Fruit fly (Drosophila melanogaster) whole organism, embryonic: ENCODE results near the gene TfAP-2.
A peak's percentile ranks its signal among the peaks of the same experiment; 100 is the strongest.

ENCODE experiments used
- Bteb2 ChIP-seq: fragments of 200-800 bp; sonication (Bioruptor generic); optimal IDR thresholded peaks from 2 replicates; lab custom pipeline; 2016; ENCODE audit warnings: missing biosample characterization, missing genetic modification characterization
- CG10147 ChIP-seq: fragments of 200-800 bp; sonication (Bioruptor generic); optimal IDR thresholded peaks from 2 replicates; lab custom pipeline; 2019; ENCODE audit warnings: missing biosample characterization, mild to moderate bottlenecking, missing genetic modification characterization, moderate library complexity
- CG10267 ChIP-seq: fragments of 200-800 bp; sonication (Bioruptor generic); optimal IDR thresholded peaks from 2 replicates; lab custom pipeline; 2018; ENCODE audit warnings: missing biosample characterization, mild to moderate bottlenecking, missing genetic modification characterization, moderate library complexity
- CG10321 ChIP-seq: fragments of 200-800 bp; sonication (Bioruptor generic); IDR thresholded peaks from 2 replicates; pipeline ENCODE4 v1.3.6; 2022; ENCODE audit warnings: missing biosample characterization, missing genetic modification characterization
- CG10543 ChIP-seq: fragments of 200-800 bp; sonication (Bioruptor generic); optimal IDR thresholded peaks from 3 replicates; lab custom pipeline; 2017; ENCODE audit warnings: missing biosample characterization, mild to moderate bottlenecking, missing genetic modification characterization, moderate library complexity
- CG11247 ChIP-seq: fragments of 200-800 bp; sonication (Bioruptor generic); IDR thresholded peaks from 2 replicates; pipeline ENCODE4 v1.3.6; 2022; ENCODE audit warnings: missing biosample characterization, missing genetic modification characterization
- CG11456 ChIP-seq: fragments of 200-800 bp; sonication (Bioruptor generic); IDR thresholded peaks from 3 replicates; pipeline ENCODE4 v1.3.6; 2022; ENCODE audit warnings: missing biosample characterization, missing genetic modification characterization
- CG11504 ChIP-seq: fragments of 200-800 bp; sonication (Bioruptor generic); optimal IDR thresholded peaks from 3 replicates; lab custom pipeline; 2019; ENCODE audit warnings: missing biosample characterization, mild to moderate bottlenecking, missing genetic modification characterization, moderate library complexity
- CG12744 ChIP-seq: fragments of 200-800 bp; sonication (Bioruptor generic); optimal IDR thresholded peaks from 2 replicates; lab custom pipeline; 2016; ENCODE audit warnings: missing biosample characterization, missing genetic modification characterization
- CG13424 ChIP-seq: fragments of 200-800 bp; sonication (Bioruptor generic); optimal IDR thresholded peaks from 2 replicates; lab custom pipeline; 2019; ENCODE audit warnings: missing biosample characterization, mild to moderate bottlenecking, missing genetic modification characterization, moderate library complexity
- CG13894 ChIP-seq: fragments of 200-800 bp; sonication (Bioruptor generic); optimal IDR thresholded peaks from 3 replicates; lab custom pipeline; 2018; ENCODE audit warnings: missing biosample characterization, mild to moderate bottlenecking, missing genetic modification characterization, moderate library complexity
- CG17328 ChIP-seq: fragments of 200-800 bp; sonication (Bioruptor generic); IDR thresholded peaks from 2 replicates; pipeline ENCODE4 v1.3.6; 2022; ENCODE audit warnings: missing biosample characterization, missing genetic modification characterization
- CG17612 ChIP-seq: fragments of 200-800 bp; sonication (Bioruptor generic); IDR thresholded peaks from 2 replicates; pipeline ENCODE4 v1.3.6; 2022; ENCODE audit warnings: missing biosample characterization, missing genetic modification characterization
- CG18011 ChIP-seq: fragments of 200-800 bp; sonication (Bioruptor generic); optimal IDR thresholded peaks from 2 replicates; lab custom pipeline; 2017; ENCODE audit warnings: missing biosample characterization, missing genetic modification characterization, mild to moderate bottlenecking, moderate library complexity, missing genotype
- CG3407 ChIP-seq: fragments of 200-800 bp; sonication (Bioruptor generic); optimal IDR thresholded peaks from 2 replicates; lab custom pipeline; 2018; ENCODE audit warnings: missing biosample characterization, mild to moderate bottlenecking, missing genetic modification characterization
- CG3726 ChIP-seq: fragments of 200-800 bp; sonication (Bioruptor generic); IDR thresholded peaks from 3 replicates; pipeline ENCODE4, ENCODE4 v1.3.6; 2022; ENCODE audit warnings: missing biosample characterization, missing genetic modification characterization
- CG3847 ChIP-seq: fragments of 200-800 bp; sonication (Bioruptor generic); IDR thresholded peaks from 2 replicates; pipeline ENCODE4 v1.3.6; 2022; ENCODE audit warnings: missing biosample characterization, missing genetic modification characterization
- CG5245 ChIP-seq: fragments of 200-800 bp; sonication (Bioruptor generic); optimal IDR thresholded peaks from 3 replicates; lab custom pipeline; 2016; ENCODE audit warnings: missing biosample characterization, missing genetic modification characterization
- CG7556 ChIP-seq: fragments of 200-800 bp; sonication (Bioruptor generic); optimal IDR thresholded peaks from 2 replicates; lab custom pipeline; 2017; ENCODE audit warnings: missing biosample characterization, mild to moderate bottlenecking, missing genetic modification characterization
- CG8089 ChIP-seq: fragments of 200-800 bp; sonication (Bioruptor generic); optimal IDR thresholded peaks from 3 replicates; lab custom pipeline; 2016; ENCODE audit warnings: missing biosample characterization, missing genetic modification characterization
- CG9727 ChIP-seq: fragments of 200-800 bp; sonication (Bioruptor generic); optimal IDR thresholded peaks from 3 replicates; lab custom pipeline; 2017; ENCODE audit warnings: missing biosample characterization, mild to moderate bottlenecking, missing genetic modification characterization
- CG9817 ChIP-seq: fragments of 200-800 bp; sonication (Bioruptor generic); optimal IDR thresholded peaks from 2 replicates; lab custom pipeline; 2018; ENCODE audit warnings: missing biosample characterization, mild to moderate bottlenecking, missing genetic modification characterization, moderate library complexity
- CG9932 ChIP-seq: fragments of 200-800 bp; sonication (Bioruptor generic); IDR thresholded peaks from 2 replicates; pipeline ENCODE4 v1.3.6; 2022; ENCODE audit warnings: missing biosample characterization, missing genetic modification characterization
- Camta ChIP-seq: fragments of 200-800 bp; sonication (Bioruptor generic); optimal IDR thresholded peaks from 2 replicates; lab custom pipeline; 2016; ENCODE audit warnings: missing biosample characterization, missing genetic modification characterization
- Dbx ChIP-seq: fragments of 200-800 bp; sonication (Bioruptor generic); IDR thresholded peaks from 3 replicates; pipeline ENCODE4 v1.3.6; 2022; ENCODE audit warnings: missing biosample characterization, missing genetic modification characterization
- Dll ChIP-seq: fragments of 200-800 bp; sonication (Bioruptor generic); IDR thresholded peaks from 4 replicates; pipeline ENCODE4 v1.3.6; 2022; ENCODE audit warnings: missing biosample characterization, missing genetic modification characterization; ENCODE audit not compliant: partially characterized antibody
- Hr51 ChIP-seq, 2 experiments: fragments of 200-800 bp; sonication (Bioruptor generic); optimal IDR thresholded peaks; 2 replicates in 1 of 2; 3 replicates in 1 of 2; lab custom pipeline; 2016 to 2018; ENCODE audit warnings: missing biosample characterization in 2 of 2, missing genetic modification characterization in 2 of 2, mild to moderate bottlenecking in 1 of 2, moderate library complexity in 1 of 2
- Hsf ChIP-seq: fragments of 200-800 bp; sonication (Bioruptor generic); optimal IDR thresholded peaks from 3 replicates; lab custom pipeline; 2016; ENCODE audit warnings: missing biosample characterization, missing genetic modification characterization
- MBD-R2 ChIP-seq: fragments of 200-800 bp; sonication (Bioruptor generic); IDR thresholded peaks from 2 replicates; pipeline ENCODE4 v1.3.6; 2022; ENCODE audit warnings: missing biosample characterization, missing genetic modification characterization
- Meics ChIP-seq: fragments of 200-800 bp; sonication (Bioruptor generic); optimal IDR thresholded peaks from 2 replicates; lab custom pipeline; 2017; ENCODE audit warnings: missing biosample characterization, mild to moderate bottlenecking, missing genetic modification characterization
- Ptx1 ChIP-seq: fragments of 200-800 bp; sonication (Bioruptor generic); IDR thresholded peaks from 2 replicates; pipeline ENCODE4 v1.3.6; 2022; ENCODE audit warnings: missing biosample characterization, missing genetic modification characterization
- Sin3A ChIP-seq: fragments of >200 bp; optimal IDR thresholded peaks from 2 replicates; lab custom pipeline; 2018
- Sox102F ChIP-seq: fragments of 200-800 bp; sonication (Bioruptor generic); optimal IDR thresholded peaks from 2 replicates; lab custom pipeline; 2018; ENCODE audit warnings: missing biosample characterization, mild to moderate bottlenecking, missing genetic modification characterization, moderate library complexity
- YL-1 ChIP-seq: fragments of 200-800 bp; sonication (Bioruptor generic); optimal IDR thresholded peaks from 3 replicates; lab custom pipeline; 2017; ENCODE audit warnings: missing biosample characterization, mild to moderate bottlenecking, missing genetic modification characterization
- aop ChIP-seq: fragments of 200-800 bp; sonication (Bioruptor generic); IDR thresholded peaks from 2 replicates; pipeline ENCODE4 v1.3.6; 2022; ENCODE audit warnings: missing biosample characterization, missing genetic modification characterization
- croc ChIP-seq: fragments of 200-800 bp; sonication (Bioruptor generic); conservative IDR thresholded peaks from 3 replicates; pipeline ENCODE4 v1.3.6; 2022; ENCODE audit warnings: missing biosample characterization, missing genetic modification characterization
- crol ChIP-seq: fragments of 200-800 bp; sonication (Bioruptor generic); IDR thresholded peaks from 2 replicates; pipeline ENCODE4 v1.3.6; 2022; ENCODE audit warnings: missing biosample characterization, missing genetic modification characterization
- dati ChIP-seq: fragments of 200-800 bp; sonication (Bioruptor generic); IDR thresholded peaks from 2 replicates; pipeline ENCODE4 v1.3.6; 2022; ENCODE audit warnings: missing biosample characterization, missing genetic modification characterization
- dysf ChIP-seq: fragments of 200-800 bp; sonication (Bioruptor generic); IDR thresholded peaks from 3 replicates; pipeline ENCODE4 v1.3.6; 2022; ENCODE audit warnings: missing biosample characterization, missing genetic modification characterization
- ems ChIP-seq: fragments of 200-800 bp; sonication (Bioruptor generic); optimal IDR thresholded peaks from 3 replicates; lab custom pipeline; 2016; ENCODE audit warnings: missing biosample characterization, missing genetic modification characterization
- exex ChIP-seq: fragments of 200-800 bp; sonication (Bioruptor generic); optimal IDR thresholded peaks from 4 replicates; lab custom pipeline; 2018; ENCODE audit warnings: missing biosample characterization, mild to moderate bottlenecking, missing genetic modification characterization, moderate library complexity
- eyg ChIP-seq: fragments of 200-800 bp; sonication (Bioruptor generic); optimal IDR thresholded peaks from 3 replicates; lab custom pipeline; 2016; ENCODE audit warnings: missing biosample characterization, missing genetic modification characterization
- fd102C ChIP-seq: fragments of 200-800 bp; sonication (Bioruptor generic); optimal IDR thresholded peaks from 2 replicates; lab custom pipeline; 2018; ENCODE audit warnings: missing biosample characterization, mild to moderate bottlenecking, missing genetic modification characterization, moderate library complexity
- fru ChIP-seq: fragments of >200 bp; optimal IDR thresholded peaks from 2 replicates; lab custom pipeline; 2017
- grau ChIP-seq: fragments of 200-800 bp; optimal IDR thresholded peaks from 3 replicates; lab custom pipeline; 2019; ENCODE audit warnings: missing biosample characterization, mild to moderate bottlenecking, missing genetic modification characterization, moderate library complexity
- grn ChIP-seq: fragments of 200-800 bp; sonication (Bioruptor generic); optimal IDR thresholded peaks from 3 replicates; lab custom pipeline; 2017; ENCODE audit warnings: missing biosample characterization, missing genetic modification characterization
- hth ChIP-seq: fragments of >200 bp; optimal IDR thresholded peaks from 2 replicates; lab custom pipeline; 2017; ENCODE audit warnings: inconsistent platforms
- klu ChIP-seq: fragments of 200-800 bp; sonication (Bioruptor generic); IDR thresholded peaks from 2 replicates; pipeline ENCODE4 v1.3.6; 2022; ENCODE audit warnings: missing biosample characterization, missing genetic modification characterization
- sens ChIP-seq: fragments of 200-800 bp; sonication (Bioruptor generic); peaks from one replicate; lab custom pipeline; 2016; ENCODE audit warnings: missing biosample characterization, missing genetic modification characterization
- sqz ChIP-seq: fragments of 200-800 bp; sonication (Bioruptor generic); optimal IDR thresholded peaks from 3 replicates; lab custom pipeline; 2018; ENCODE audit warnings: missing biosample characterization, mild to moderate bottlenecking, missing genetic modification characterization
- usp ChIP-seq: fragments of >200 bp; optimal IDR thresholded peaks from 2 replicates; lab custom pipeline; 2017; ENCODE audit warnings: missing biosample characterization, missing genetic modification characterization
- vnd ChIP-seq: fragments of 200-800 bp; sonication (Bioruptor generic); IDR thresholded peaks from 3 replicates; pipeline ENCODE4 v1.3.6; 2022; ENCODE audit warnings: missing biosample characterization, missing genetic modification characterization; ENCODE audit not compliant: partially characterized antibody

The TfAP-2 gene

dm6 chr3L:21652768-21653167 lies 66.1 kb downstream of the TfAP-2 start (continued):
- peak; percentile 83 for TF ChIP-seq CG11247 (GFP tag; lab: Robert Waterston, UW)
- peak; percentile 78 for TF ChIP-seq CG11504
- peak; percentile 9 for TF ChIP-seq fd102C (GFP tag; lab: Kevin White, UChicago)
- TF ChIP-seq CG11456 (GFP tag; lab: Robert Waterston, UW) = peak; percentile 96
- TF ChIP-seq Ptx1 (GFP tag; lab: Robert Waterston, UW) = peak; percentile 82
- no peak for TF ChIP-seq CG18011 (GFP tag; lab: Kevin White, UChicago)
- no peak for TF ChIP-seq fru (lab: Kevin White, UChicago)
- peak; percentile 47 for TF ChIP-seq CG10147 (GFP tag; lab: Kevin White, UChicago)
- peak; percentile 37 for TF ChIP-seq CG3407 (GFP tag; lab: Kevin White, UChicago)
- no peak for TF ChIP-seq klu (GFP tag; lab: Robert Waterston, UW)
- TF ChIP-seq CG17328 (GFP tag; lab: Robert Waterston, UW) = peak; percentile 69
- peak; percentile 85 for TF ChIP-seq CG9932 (GFP tag; lab: Robert Waterston, UW)
- TF ChIP-seq CG5245 (GFP tag; lab: Kevin White, UChicago) = peak; percentile 87
- no peak for TF ChIP-seq vnd
- TF ChIP-seq usp (GFP tag; lab: Kevin White, UChicago) = no peak
- TF ChIP-seq grau (tag; lab: Kevin White, UChicago) = peak; percentile 74
- TF ChIP-seq CG8089 (GFP tag; lab: Kevin White, UChicago) = peak; percentile 77
- TF ChIP-seq Hr51 (GFP tag; optimal IDR thresholded peaks at IDR 0.05; lab: Kevin White, UChicago) = peak in 1 of 2 experiments; percentile 63
- TF ChIP-seq CG10321 (GFP tag; lab: Robert Waterston, UW) = no peak
- TF ChIP-seq exex (tag; lab: Kevin White, UChicago) = no peak
- TF ChIP-seq CG3726 = no peak
- TF ChIP-seq CG12744 = peak; percentile 61
- peak; percentile 80 for TF ChIP-seq dysf (GFP tag; lab: Robert Waterston, UW)
- no peak for TF ChIP-seq YL-1
- TF ChIP-seq MBD-R2 (GFP tag; lab: Robert Waterston, UW) = peak; percentile 29; the same call in 1 of the 2 replicates
- TF ChIP-seq Sin3A = no peak
- peak; percentile 22 for TF ChIP-seq eyg (GFP tag; lab: Kevin White, UChicago)
- TF ChIP-seq crol = no peak
- TF ChIP-seq grn (GFP tag; lab: Kevin White, UChicago) = no peak
- peak; percentile 61 for TF ChIP-seq CG3847
- peak; percentile 81 for TF ChIP-seq Sox102F (GFP tag; lab: Kevin White, UChicago)
- no peak for TF ChIP-seq sqz (GFP tag; lab: Kevin White, UChicago)
- peak; percentile 67 for TF ChIP-seq CG10267
- TF ChIP-seq dati (GFP tag; lab: Robert Waterston, UW) = no peak
- TF ChIP-seq Bteb2 (GFP tag; lab: Kevin White, UChicago) = peak; percentile 11
- peak; percentile 82 for TF ChIP-seq Hsf (GFP tag; lab: Kevin White, UChicago)
- TF ChIP-seq Dbx (GFP tag; lab: Robert Waterston, UW) = peak; percentile 81
- TF ChIP-seq croc = peak; percentile 34; the same call in 1 of the 3 replicates
- peak; percentile 89 for TF ChIP-seq sens (GFP tag; lab: Kevin White, UChicago)
- peak; percentile 57 for TF ChIP-seq CG13894 (tag; lab: Kevin White, UChicago)
- no peak for TF ChIP-seq Dll
- peak; percentile 19 for TF ChIP-seq CG7556 (GFP tag; lab: Kevin White, UChicago)
- peak; percentile 65 for TF ChIP-seq Camta
- peak; percentile 67 for TF ChIP-seq Meics
- peak; percentile 55; the same call in 1 of the 2 replicates for TF ChIP-seq aop
- no peak for TF ChIP-seq hth (lab: Kevin White, UChicago)
- peak; percentile 83 for TF ChIP-seq CG9817 (tag; lab: Kevin White, UChicago)
- peak; percentile 33 for TF ChIP-seq ems
- no peak for TF ChIP-seq CG10543
- peak; percentile 68 for TF ChIP-seq CG13424 (tag; lab: Kevin White, UChicago)
- TF ChIP-seq CG9727 (GFP tag; lab: Kevin White, UChicago) = peak; percentile 20
- no peak for TF ChIP-seq CG17612 (GFP tag; lab: Robert Waterston, UW)
